Fruit fly (Drosophila melanogaster): ENCODE data around the gene CG6686.

CG6686 gene

DNA sequence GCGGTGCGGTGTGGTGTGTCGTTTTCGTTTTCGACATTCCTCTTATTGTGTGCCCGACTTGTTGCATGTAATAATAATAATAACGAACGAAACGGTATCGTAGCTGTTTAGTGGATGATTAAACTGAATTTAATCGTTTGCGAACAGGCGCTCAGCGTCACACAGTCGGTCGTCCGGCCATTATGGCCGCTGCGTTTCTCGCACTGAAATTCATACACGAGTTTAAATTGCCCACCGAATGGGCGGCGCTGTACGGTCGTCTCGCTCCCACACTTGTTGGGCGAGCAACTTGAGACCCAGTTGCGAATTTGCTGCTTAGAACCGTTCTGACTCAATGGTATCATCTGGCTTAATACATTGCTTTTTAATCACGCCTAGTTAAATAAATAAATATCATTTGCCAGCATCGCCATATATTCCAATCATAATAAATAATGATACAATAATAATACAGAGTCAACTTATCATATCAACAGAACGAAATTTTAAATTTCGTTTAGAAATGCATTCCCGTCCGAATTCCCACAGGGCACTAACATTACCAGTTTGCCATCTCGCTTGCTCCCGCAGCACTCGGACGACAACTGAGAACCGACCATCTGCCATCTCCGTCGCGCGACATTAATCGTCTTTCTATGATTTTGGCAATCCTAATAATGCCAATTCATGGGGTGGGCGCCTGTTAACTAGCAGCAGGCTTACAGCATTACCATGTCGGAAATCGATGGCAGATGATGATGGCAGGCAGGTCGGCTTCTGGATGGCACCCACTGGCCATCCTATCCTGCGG lies 23.2 kb upstream of the CG6686 start:
- TF ChIP-seq psq (GFP tag; optimal IDR thresholded peaks at IDR 0.05): peak; percentile 76
- no peak for TF ChIP-seq CrebA (GFP tag; optimal IDR thresholded peaks at IDR 0.05; ENCODE audit: borderline replicate concordance)
- no peak for TF ChIP-seq Hr78 (GFP tag; optimal IDR thresholded peaks at IDR 0.05)
- TF ChIP-seq HLH106 (tag; optimal IDR thresholded peaks at IDR 0.05): peak; percentile 97
- TF ChIP-seq Hr83 (GFP tag; optimal IDR thresholded peaks at IDR 0.05; ENCODE audit: poor library complexity, severe bottlenecking): peak; percentile 2
- TF ChIP-seq Dif (GFP tag; optimal IDR thresholded peaks at IDR 0.05; ENCODE audit: partially characterized antibody): no peak
- TF ChIP-seq OdsH (GFP tag; optimal IDR thresholded peaks at IDR 0.05): peak; percentile 91
- TF ChIP-seq rgr (GFP tag; optimal IDR thresholded peaks at IDR 0.05): peak; percentile 86
- peak; percentile 56 for TF ChIP-seq CG32264 (GFP tag; optimal IDR thresholded peaks at IDR 0.05)
- no peak for TF ChIP-seq pan (optimal IDR thresholded peaks at IDR 0.05)
- TF ChIP-seq usp (GFP tag; optimal IDR thresholded peaks at IDR 0.05): no peak
- peak; percentile 91 for TF ChIP-seq woc (GFP tag; optimal IDR thresholded peaks at IDR 0.05)
- no peak for TF ChIP-seq Abd-B (GFP tag; optimal IDR thresholded peaks at IDR 0.05)
- peak; percentile 75 for TF ChIP-seq Hnf4 (GFP tag; optimal IDR thresholded peaks at IDR 0.05)
- no peak for TF ChIP-seq Rel (GFP tag; optimal IDR thresholded peaks at IDR 0.05)
- TF ChIP-seq Rel (tag; optimal IDR thresholded peaks at IDR 0.05): peak; percentile 69
- TF ChIP-seq dsf (GFP tag; optimal IDR thresholded peaks at IDR 0.05; ENCODE audit: borderline replicate concordance): peak; percentile 4
- peak; percentile 92 for TF ChIP-seq br (GFP tag; optimal IDR thresholded peaks at IDR 0.05)
- TF ChIP-seq CG9705 (GFP tag; optimal IDR thresholded peaks at IDR 0.05): peak; percentile 95
- TF ChIP-seq ey (GFP tag; optimal IDR thresholded peaks at IDR 0.05): peak; percentile 92
- TF ChIP-seq h (GFP tag; optimal IDR thresholded peaks at IDR 0.05): peak; percentile 92
- no peak for TF ChIP-seq GATAd (GFP tag; optimal IDR thresholded peaks at IDR 0.05)
- TF ChIP-seq fru (GFP tag; optimal IDR thresholded peaks at IDR 0.05): peak; percentile 91
- TF ChIP-seq sage (GFP tag; optimal IDR thresholded peaks at IDR 0.05): peak; percentile 84
- no peak for TF ChIP-seq Vsx2 (GFP tag; optimal IDR thresholded peaks at IDR 0.05; ENCODE audit: partially characterized antibody)
- TF ChIP-seq Sp1 (GFP tag; optimal IDR thresholded peaks at IDR 0.05): peak; percentile 96
- no peak for TF ChIP-seq Myc (optimal IDR thresholded peaks at IDR 0.05)
- no peak for TF ChIP-seq tai (GFP tag; optimal IDR thresholded peaks at IDR 0.05)
- no peak for TF ChIP-seq jim (GFP tag; optimal IDR thresholded peaks at IDR 0.05)
- no peak for TF ChIP-seq N (GFP tag; optimal IDR thresholded peaks at IDR 0.05)
- TF ChIP-seq brk (GFP tag; optimal IDR thresholded peaks at IDR 0.05): no peak
- peak in 1 of 2 experiments; percentile 92 for TF ChIP-seq foxo (GFP tag; optimal IDR thresholded peaks at IDR 0.05)
- peak; percentile 46 to 78 for TF ChIP-seq dl (GFP tag; optimal IDR thresholded peaks at IDR 0.05; ENCODE audit: insufficient read depth in 1 of 2, partially characterized antibody in 2 of 2)
- no peak for TF ChIP-seq Dfd (GFP tag; optimal IDR thresholded peaks at IDR 0.05)
- peak; percentile 32 for TF ChIP-seq Mio (GFP tag; optimal IDR thresholded peaks at IDR 0.05)
- TF ChIP-seq lola (GFP tag; optimal IDR thresholded peaks at IDR 0.05): no peak
- TF ChIP-seq dmrt93B (GFP tag; optimal IDR thresholded peaks at IDR 0.05): peak; percentile 91
- peak; percentile 84 for TF ChIP-seq sv (GFP tag; optimal IDR thresholded peaks at IDR 0.05)
- TF ChIP-seq Jra (GFP tag; optimal IDR thresholded peaks at IDR 0.05): peak; percentile 77

DNA sequence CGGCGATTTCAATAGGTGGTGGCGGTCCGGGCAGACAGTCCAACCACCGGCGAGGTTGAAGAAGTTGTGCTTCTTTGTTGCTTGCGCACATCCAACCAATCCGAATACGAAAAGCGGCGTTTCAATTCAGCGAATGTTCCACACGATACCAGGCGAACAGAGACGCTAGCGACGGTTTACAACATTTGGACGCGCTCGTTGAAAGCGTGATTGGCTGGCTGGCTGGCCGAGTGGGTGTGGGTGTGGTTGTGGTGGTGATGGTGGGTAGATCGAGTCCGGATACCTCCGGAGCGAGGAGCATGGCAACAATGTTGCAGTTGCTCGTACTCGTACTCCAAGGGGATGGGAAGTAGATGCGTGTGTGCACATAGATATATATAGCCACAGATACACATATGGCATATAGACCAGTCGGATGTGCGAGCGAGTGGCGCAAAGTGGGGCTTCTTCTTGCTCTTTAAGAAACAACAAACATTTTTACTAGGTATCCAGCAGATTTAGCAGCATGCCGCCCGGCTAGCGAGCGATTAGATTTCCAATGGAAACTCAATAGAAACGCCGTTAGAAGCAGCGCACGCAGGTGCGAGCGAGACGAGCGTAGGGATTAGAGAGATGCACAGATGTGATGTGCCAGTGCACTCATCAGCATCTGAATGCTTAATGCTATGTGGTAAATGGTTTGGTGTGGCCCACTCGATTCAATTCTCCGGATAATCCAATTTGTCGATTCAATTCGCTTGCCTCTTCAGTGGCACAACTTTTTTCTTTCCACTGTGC lies 22.4 kb upstream of the CG6686 start:
- peak; percentile 51 for TF ChIP-seq Jra (GFP tag; optimal IDR thresholded peaks at IDR 0.05)
- TF ChIP-seq Rel (GFP tag; optimal IDR thresholded peaks at IDR 0.05): no peak
- TF ChIP-seq Rel (tag; optimal IDR thresholded peaks at IDR 0.05): peak; percentile 81
- TF ChIP-seq Mio (GFP tag; optimal IDR thresholded peaks at IDR 0.05): peak; percentile 4
- TF ChIP-seq Vsx2 (GFP tag; optimal IDR thresholded peaks at IDR 0.05; ENCODE audit: partially characterized antibody): no peak
- TF ChIP-seq CrebA (GFP tag; optimal IDR thresholded peaks at IDR 0.05; ENCODE audit: borderline replicate concordance): no peak
- TF ChIP-seq Sp1 (GFP tag; optimal IDR thresholded peaks at IDR 0.05): peak; percentile 45
- TF ChIP-seq dl (GFP tag; optimal IDR thresholded peaks at IDR 0.05; ENCODE audit: insufficient read depth in 1 of 2, partially characterized antibody in 2 of 2): peak; percentile 61 to 69
- no peak for TF ChIP-seq sv (GFP tag; optimal IDR thresholded peaks at IDR 0.05)
- no peak for TF ChIP-seq dsf (GFP tag; optimal IDR thresholded peaks at IDR 0.05; ENCODE audit: borderline replicate concordance)
- TF ChIP-seq Hnf4 (GFP tag; optimal IDR thresholded peaks at IDR 0.05): peak; percentile 49
- no peak for TF ChIP-seq dmrt93B (GFP tag; optimal IDR thresholded peaks at IDR 0.05)
- TF ChIP-seq Myc (optimal IDR thresholded peaks at IDR 0.05): no peak
- no peak for TF ChIP-seq rgr (GFP tag; optimal IDR thresholded peaks at IDR 0.05)
- TF ChIP-seq OdsH (GFP tag; optimal IDR thresholded peaks at IDR 0.05): no peak
- peak; percentile 70 for TF ChIP-seq h (GFP tag; optimal IDR thresholded peaks at IDR 0.05)
- TF ChIP-seq pan (optimal IDR thresholded peaks at IDR 0.05): no peak
- no peak for TF ChIP-seq brk (GFP tag; optimal IDR thresholded peaks at IDR 0.05)
- peak; percentile 13 for TF ChIP-seq HLH106 (tag; optimal IDR thresholded peaks at IDR 0.05)
- TF ChIP-seq Dfd (GFP tag; optimal IDR thresholded peaks at IDR 0.05): no peak
- peak; percentile 17 for TF ChIP-seq fru (GFP tag; optimal IDR thresholded peaks at IDR 0.05)
- TF ChIP-seq jim (GFP tag; optimal IDR thresholded peaks at IDR 0.05): no peak
- TF ChIP-seq CG9705 (GFP tag; optimal IDR thresholded peaks at IDR 0.05): no peak
- no peak for TF ChIP-seq Hr78 (GFP tag; optimal IDR thresholded peaks at IDR 0.05)
- no peak for TF ChIP-seq N (GFP tag; optimal IDR thresholded peaks at IDR 0.05)
- TF ChIP-seq CG32264 (GFP tag; optimal IDR thresholded peaks at IDR 0.05): no peak
- TF ChIP-seq Abd-B (GFP tag; optimal IDR thresholded peaks at IDR 0.05): no peak
- TF ChIP-seq usp (GFP tag; optimal IDR thresholded peaks at IDR 0.05): no peak
- TF ChIP-seq ey (GFP tag; optimal IDR thresholded peaks at IDR 0.05): no peak
- peak; percentile 39 for TF ChIP-seq br (GFP tag; optimal IDR thresholded peaks at IDR 0.05)
- TF ChIP-seq woc (GFP tag; optimal IDR thresholded peaks at IDR 0.05): no peak
- TF ChIP-seq tai (GFP tag; optimal IDR thresholded peaks at IDR 0.05): no peak
- TF ChIP-seq GATAd (GFP tag; optimal IDR thresholded peaks at IDR 0.05): no peak
- TF ChIP-seq sage (GFP tag; optimal IDR thresholded peaks at IDR 0.05): no peak
- peak; percentile 12 for TF ChIP-seq psq (GFP tag; optimal IDR thresholded peaks at IDR 0.05)
- TF ChIP-seq lola (GFP tag; optimal IDR thresholded peaks at IDR 0.05): no peak
- TF ChIP-seq Dif (GFP tag; optimal IDR thresholded peaks at IDR 0.05; ENCODE audit: partially characterized antibody): no peak
- peak in 1 of 2 experiments; percentile 22 for TF ChIP-seq foxo (GFP tag; optimal IDR thresholded peaks at IDR 0.05)
